Fruit fly (Drosophila melanogaster) whole organism, pupa: Measurements from ENCODE around the gene CG10481.

Experiments
- CG10348 ChIP-seq: fragments of 200-800 bp; sonication (Bioruptor generic); IDR thresholded peaks from 2 replicates; pipeline ENCODE4 v1.3.6; 2022; ENCODE audit warnings: missing biosample characterization, missing genetic modification characterization
- CG12605 ChIP-seq: fragments of 200-800 bp; sonication (Bioruptor generic); IDR thresholded peaks from 2 replicates; pipeline ENCODE4 v1.3.6; 2022; ENCODE audit warnings: missing biosample characterization, missing genetic modification characterization
- CG13204 ChIP-seq: fragments of 200-800 bp; sonication (Bioruptor generic); optimal IDR thresholded peaks from 2 replicates; lab custom pipeline; 2018; ENCODE audit warnings: missing biosample characterization, mild to moderate bottlenecking, missing genetic modification characterization, moderate library complexity
- CG14655 ChIP-seq: fragments of 200-800 bp; sonication (Bioruptor generic); optimal IDR thresholded peaks from 3 replicates; lab custom pipeline; 2017; ENCODE audit warnings: mild to moderate bottlenecking, missing biosample characterization, missing genetic modification reagents, missing genetic modification characterization
- CG15710 ChIP-seq: fragments of 200-800 bp; sonication (Bioruptor generic); optimal IDR thresholded peaks from 2 replicates; lab custom pipeline; 2018; ENCODE audit warnings: missing biosample characterization, mild to moderate bottlenecking, missing genetic modification characterization, moderate library complexity
- CG17806 ChIP-seq: fragments of 200-800 bp; sonication (Bioruptor generic); optimal IDR thresholded peaks from 2 replicates; lab custom pipeline; 2018; ENCODE audit warnings: missing biosample characterization, mild to moderate bottlenecking, missing genetic modification characterization, moderate library complexity
- CG32121 ChIP-seq: fragments of 200-800 bp; sonication (Bioruptor generic); IDR thresholded peaks from 2 replicates; pipeline ENCODE4 v1.3.6; 2022; ENCODE audit warnings: missing biosample characterization, missing genetic modification characterization
- CG34367 ChIP-seq: fragments of 200-800 bp; sonication (Bioruptor generic); optimal IDR thresholded peaks from 2 replicates; lab custom pipeline; 2018; ENCODE audit warnings: missing biosample characterization, mild to moderate bottlenecking, missing genetic modification characterization
- CG4496 ChIP-seq: fragments of 200-800 bp; sonication (Bioruptor generic); IDR thresholded peaks from 3 replicates; pipeline ENCODE4 v1.3.6; 2022; ENCODE audit warnings: missing biosample characterization, missing genetic modification characterization
- CG8159 ChIP-seq: fragments of 200-800 bp; sonication (Bioruptor generic); optimal IDR thresholded peaks from 3 replicates; lab custom pipeline; 2018; ENCODE audit warnings: missing biosample characterization, mild to moderate bottlenecking, missing genetic modification characterization, moderate library complexity
- CG8301 ChIP-seq: fragments of 200-800 bp; sonication (Bioruptor generic); optimal IDR thresholded peaks from 2 replicates; lab custom pipeline; 2018; ENCODE audit warnings: missing biosample characterization, mild to moderate bottlenecking, missing genetic modification characterization
- CG9948 ChIP-seq: fragments of 200-800 bp; sonication (Bioruptor generic); optimal IDR thresholded peaks from 2 replicates; lab custom pipeline; 2018; ENCODE audit warnings: missing biosample characterization, mild to moderate bottlenecking, missing genetic modification characterization, moderate library complexity
- D1 ChIP-seq: fragments of 200-800 bp; sonication (Bioruptor generic); optimal IDR thresholded peaks from 2 replicates; lab custom pipeline; 2018; ENCODE audit warnings: missing biosample characterization, mild to moderate bottlenecking, missing genetic modification characterization, moderate library complexity
- EcR ChIP-seq: fragments of 200-800 bp; sonication (Bioruptor generic); optimal IDR thresholded peaks from 3 replicates; lab custom pipeline; 2019; ENCODE audit warnings: missing biosample characterization, missing genetic modification characterization, mild to moderate bottlenecking, moderate library complexity, missing genetic modification reagents
- Ets98B ChIP-seq: fragments of 200-800 bp; sonication (Bioruptor generic); IDR thresholded peaks from 2 replicates; pipeline ENCODE4 v1.3.6; 2022; ENCODE audit warnings: missing biosample characterization, missing genetic modification characterization
- Pif1A ChIP-seq: fragments of 200-800 bp; sonication (Bioruptor generic); optimal IDR thresholded peaks from 3 replicates; lab custom pipeline; 2016; ENCODE audit warnings: missing biosample characterization, missing genetic modification characterization
- Pif1B ChIP-seq: fragments of 200-800 bp; sonication (Bioruptor generic); optimal IDR thresholded peaks from 3 replicates; lab custom pipeline; 2016; ENCODE audit warnings: missing biosample characterization, missing genetic modification characterization
- Snoo ChIP-seq: fragments of 200-800 bp; sonication (Bioruptor generic); optimal IDR thresholded peaks from 3 replicates; lab custom pipeline; 2017; ENCODE audit warnings: missing biosample characterization, mild to moderate bottlenecking, missing genetic modification characterization, inconsistent platforms
- fd96Ca ChIP-seq: fragments of 200-800 bp; sonication (Bioruptor generic); IDR thresholded peaks from 3 replicates; pipeline ENCODE4 v1.3.6; 2022; ENCODE audit warnings: missing biosample characterization, missing genetic modification characterization
- gl ChIP-seq: fragments of 200-800 bp; sonication (Bioruptor generic); optimal IDR thresholded peaks from 2 replicates; lab custom pipeline; 2018; ENCODE audit warnings: missing biosample characterization, mild to moderate bottlenecking, missing genetic modification characterization
- rn ChIP-seq: fragments of 200-800 bp; sonication (Bioruptor generic); IDR thresholded peaks from 2 replicates; pipeline ENCODE4 v1.3.6; 2022; ENCODE audit warnings: missing biosample characterization, missing genetic modification characterization

Gene CG10481

DNA sequence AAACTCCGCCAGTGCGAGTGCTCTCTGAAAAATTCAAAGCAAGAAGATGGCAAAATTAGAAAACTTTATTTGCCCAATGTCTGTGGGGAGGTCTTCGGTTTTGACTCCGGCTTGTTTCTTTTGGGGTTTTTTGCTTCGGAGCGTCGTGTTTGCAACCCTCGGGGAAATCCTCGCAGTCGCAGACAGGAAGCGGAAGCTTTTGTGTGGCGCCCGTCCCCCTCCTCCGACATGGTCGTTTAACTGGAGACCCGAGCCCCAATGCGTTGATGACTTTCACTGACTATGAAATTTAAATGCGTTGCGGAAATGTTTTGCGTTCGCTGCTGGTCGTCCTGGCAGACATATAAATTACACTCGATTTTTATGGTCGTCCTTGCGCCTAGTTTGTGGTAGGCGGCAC, 4.0 kb downstream of the CG10481 start:
- TF ChIP-seq rn (GFP tag; lab: Robert Waterston, UW) (no peak), CG9948 (tag; lab: Kevin White, UChicago) (no peak), CG17806 (tag; lab: Kevin White, UChicago) (no peak), CG15710 (tag; lab: Kevin White, UChicago) (no peak), CG34367 (tag; lab: Kevin White, UChicago) (no peak), fd96Ca (GFP tag; lab: Robert Waterston, UW) (no peak), CG14655 (GFP tag; lab: Kevin White, UChicago) (no peak), EcR (no peak), CG8159 (tag; lab: Kevin White, UChicago) (no peak)
- TF ChIP-seq, all 21 proteins: peak for 0

DNA sequence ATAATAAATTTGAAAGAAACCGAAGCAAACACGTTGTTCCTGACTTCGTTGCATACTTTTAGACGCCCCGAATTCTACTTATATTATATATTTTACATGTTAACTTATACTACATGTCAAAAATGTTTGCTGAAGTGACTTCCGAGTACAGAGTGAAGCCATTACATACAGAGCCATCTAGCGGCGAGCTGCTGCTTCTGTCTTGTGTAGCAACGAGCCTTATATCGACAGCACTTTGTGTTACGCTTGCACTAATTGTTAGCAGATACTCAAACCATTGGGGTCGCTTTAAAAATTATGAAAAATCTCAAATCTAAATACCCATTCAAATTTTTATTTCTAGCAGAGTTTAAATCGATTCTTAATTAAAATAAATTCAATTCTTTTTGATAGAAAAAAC, 4.9 kb downstream of the CG10481 start:
- TF ChIP-seq CG8159 (tag; lab: Kevin White, UChicago) (peak; percentile 4), CG4496 (GFP tag; lab: Robert Waterston, UW) (0 out of 3 replicates have a peak, but pooled peaks have one; percentile 11), CG8301 (tag; lab: Kevin White, UChicago) (no peak), Snoo (tag; lab: Kevin White, UChicago) (peak; percentile 32), CG14655 (GFP tag; lab: Kevin White, UChicago) (no peak)

DNA sequence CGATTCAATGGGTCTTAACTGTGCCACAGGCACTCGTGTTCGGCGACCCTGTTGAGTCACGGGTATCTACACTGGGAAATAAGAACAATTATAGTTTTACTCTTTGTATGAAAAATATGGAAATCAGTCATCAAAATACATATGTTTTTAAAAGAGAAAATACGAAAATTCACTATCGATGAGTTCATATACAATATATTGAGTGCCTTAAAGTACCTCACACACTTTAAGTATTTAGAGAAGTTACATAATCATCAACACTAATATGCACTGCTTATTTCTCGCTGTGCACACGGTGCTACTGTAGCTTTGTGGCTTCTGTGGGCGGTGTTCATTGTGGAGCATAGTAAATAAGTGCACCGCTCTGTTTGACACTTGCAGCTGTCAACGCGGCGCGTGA, 7.9 kb downstream of the CG10481 start:
- no peak for TF ChIP-seq Snoo (tag; lab: Kevin White, UChicago)
- TF ChIP-seq EcR: peak; percentile 16
- TF ChIP-seq Pif1A (GFP tag; lab: Kevin White, UChicago): peak; percentile 52
- TF ChIP-seq D1 (tag; lab: Kevin White, UChicago): no peak
- TF ChIP-seq CG32121: peak; percentile 75
- TF ChIP-seq gl: no peak
- TF ChIP-seq CG12605 (GFP tag; lab: Robert Waterston, UW): 0 out of 2 replicates have a peak, but pooled peaks have one; percentile 32
- peak; percentile 79 for TF ChIP-seq Ets98B (GFP tag; lab: Robert Waterston, UW)
- TF ChIP-seq CG8301 (tag; lab: Kevin White, UChicago): peak; percentile 71
- TF ChIP-seq CG8159 (tag; lab: Kevin White, UChicago): peak; percentile 55
- peak; percentile 24 for TF ChIP-seq CG17806 (tag; lab: Kevin White, UChicago)
- TF ChIP-seq CG14655 (GFP tag; lab: Kevin White, UChicago): peak; percentile 72
- 0 out of 3 replicates have a peak, but pooled peaks have one; percentile 22 for TF ChIP-seq fd96Ca (GFP tag; lab: Robert Waterston, UW)
- peak; percentile 39 for TF ChIP-seq CG9948 (tag; lab: Kevin White, UChicago)
- TF ChIP-seq CG34367 (tag; lab: Kevin White, UChicago): no peak
- no peak for TF ChIP-seq rn (GFP tag; lab: Robert Waterston, UW)
- no peak for TF ChIP-seq CG15710 (tag; lab: Kevin White, UChicago)
- no peak for TF ChIP-seq Pif1B (GFP tag; lab: Kevin White, UChicago)
- no peak for TF ChIP-seq CG13204 (GFP tag; lab: Kevin White, UChicago)
- no peak for TF ChIP-seq CG10348 (GFP tag; lab: Robert Waterston, UW)
- peak; percentile 64 for TF ChIP-seq CG4496 (GFP tag; lab: Robert Waterston, UW)
- TF ChIP-seq, all 21 proteins: peak for 12

DNA sequence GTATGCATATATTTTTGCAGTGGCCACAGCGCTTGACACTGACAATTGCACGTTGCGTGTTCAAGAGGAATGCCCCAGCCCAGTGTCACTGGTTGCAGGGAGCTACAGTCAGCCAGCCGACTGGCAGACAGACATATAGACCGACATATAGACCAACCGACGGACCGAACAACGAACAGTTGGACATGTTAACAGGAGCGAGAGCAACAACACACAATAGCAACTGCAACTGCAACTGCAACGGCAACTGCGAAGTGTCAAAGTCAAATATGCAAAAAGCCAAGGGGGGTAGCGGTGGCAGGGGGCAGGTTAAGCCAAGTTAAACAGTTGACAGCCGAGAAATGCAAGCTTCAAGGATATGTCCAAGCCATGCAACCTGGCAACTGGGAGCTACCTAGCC, 17.3 kb downstream of the CG10481 start:
- TF ChIP-seq Pif1A (GFP tag; lab: Kevin White, UChicago): no peak
- peak; percentile 61 for TF ChIP-seq EcR

DNA sequence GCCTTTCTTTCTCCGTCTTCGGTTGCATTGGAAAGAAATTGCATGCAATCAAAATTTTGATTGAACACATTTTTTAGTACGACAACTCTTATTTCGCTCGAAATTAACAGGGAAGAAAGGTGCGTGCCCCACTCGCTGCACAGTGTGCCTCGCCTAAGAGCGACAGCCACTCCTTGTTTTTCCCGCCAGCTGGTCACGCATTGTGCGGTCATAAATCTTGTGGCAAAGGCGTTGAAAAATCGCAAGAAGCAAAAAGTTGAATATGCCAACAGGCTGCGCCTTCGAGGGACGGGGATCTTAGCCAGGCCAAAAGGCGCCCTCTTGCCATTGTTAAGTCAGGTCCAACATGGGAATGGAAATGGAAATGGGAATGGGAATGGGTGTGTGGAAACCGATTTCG, 20.2 kb downstream of the CG10481 start:
- TF ChIP-seq Snoo (tag; lab: Kevin White, UChicago) (no peak), CG4496 (GFP tag; lab: Robert Waterston, UW) (peak; percentile 29; the same call in 1 of the 3 replicates)

DNA sequence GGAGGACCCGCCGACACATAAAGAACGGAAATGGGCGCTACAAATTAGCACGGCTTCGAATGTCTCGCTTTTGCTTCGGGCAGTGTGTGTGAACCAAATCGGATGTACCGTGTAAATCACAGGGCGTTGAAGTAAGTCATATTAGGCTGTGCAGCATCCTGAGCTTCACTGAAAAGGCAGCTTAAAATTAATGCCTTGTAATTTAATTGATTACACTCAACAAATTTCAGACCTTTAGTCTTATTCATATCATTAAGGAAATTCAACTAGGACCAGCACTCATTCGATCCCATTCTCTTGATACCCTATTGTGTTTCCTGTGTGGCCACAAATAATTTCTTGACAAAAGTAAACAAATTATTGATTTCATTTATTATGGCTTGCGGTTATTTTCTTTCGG, 22.4 kb downstream of the CG10481 start:
- TF ChIP-seq CG13204 (GFP tag; lab: Kevin White, UChicago): no peak
- TF ChIP-seq fd96Ca (GFP tag; lab: Robert Waterston, UW): peak; percentile 85
- peak; percentile 77 for TF ChIP-seq Snoo (tag; lab: Kevin White, UChicago)
- peak; percentile 61 for TF ChIP-seq CG8301 (tag; lab: Kevin White, UChicago)
- no peak for TF ChIP-seq EcR
- TF ChIP-seq Ets98B (GFP tag; lab: Robert Waterston, UW): peak; percentile 81
- TF ChIP-seq CG4496 (GFP tag; lab: Robert Waterston, UW): peak; percentile 93
- TF ChIP-seq Pif1B (GFP tag; lab: Kevin White, UChicago): peak; percentile 69
- peak; percentile 70 for TF ChIP-seq rn (GFP tag; lab: Robert Waterston, UW)
- TF ChIP-seq gl: peak; percentile 65
- TF ChIP-seq CG8159 (tag; lab: Kevin White, UChicago): peak; percentile 82
- peak; percentile 69 for TF ChIP-seq CG32121
- peak; percentile 87 for TF ChIP-seq Pif1A (GFP tag; lab: Kevin White, UChicago)
- peak; percentile 79 for TF ChIP-seq CG9948 (tag; lab: Kevin White, UChicago)
- TF ChIP-seq D1 (tag; lab: Kevin White, UChicago): peak; percentile 30
- peak; percentile 74 for TF ChIP-seq CG15710 (tag; lab: Kevin White, UChicago)
- TF ChIP-seq CG34367 (tag; lab: Kevin White, UChicago): peak; percentile 64
- TF ChIP-seq CG10348 (GFP tag; lab: Robert Waterston, UW): peak; percentile 53
- TF ChIP-seq CG17806 (tag; lab: Kevin White, UChicago): peak; percentile 84
- TF ChIP-seq CG12605 (GFP tag; lab: Robert Waterston, UW): peak; percentile 49
- peak; percentile 71 for TF ChIP-seq CG14655 (GFP tag; lab: Kevin White, UChicago)
